Fruit fly (Drosophila melanogaster) whole organism, embryonic: ENCODE measurements around the gene CG18213.

ENCODE experiments used
- CG3163 ChIP-seq: fragments of 200-800 bp; sonication (Bioruptor generic); optimal IDR thresholded peaks from 3 replicates; lab custom pipeline; 2016; ENCODE audit warnings: missing biosample characterization, missing genetic modification characterization
- CG3838 ChIP-seq: fragments of 200-800 bp; sonication (Bioruptor generic); optimal IDR thresholded peaks from 3 replicates; lab custom pipeline; 2016; ENCODE audit warnings: missing biosample characterization, missing genetic modification characterization
- CG5180 ChIP-seq: fragments of 200-800 bp; sonication (Bioruptor generic); optimal IDR thresholded peaks from 3 replicates; lab custom pipeline; 2017; ENCODE audit warnings: missing biosample characterization, missing genetic modification characterization, mild to moderate bottlenecking, moderate library complexity, missing genetic modification reagents
- Lhr ChIP-seq: fragments of 200-800 bp; sonication (Bioruptor generic); optimal IDR thresholded peaks from 3 replicates; lab custom pipeline; 2017; ENCODE audit warnings: mild to moderate bottlenecking, missing biosample characterization, missing genetic modification reagents, missing genetic modification characterization
- TFAM ChIP-seq: fragments of 200-800 bp; sonication (Bioruptor generic); optimal IDR thresholded peaks from 2 replicates; lab custom pipeline; 2017; ENCODE audit warnings: missing biosample characterization, missing genetic modification characterization, inconsistent platforms
- chif ChIP-seq, 2 experiments: fragments of 200-800 bp; sonication (Bioruptor generic); optimal IDR thresholded peaks; 3 replicates each; lab custom pipeline; 2016; ENCODE audit warnings: missing biosample characterization in 2 of 2, missing genetic modification characterization in 2 of 2
- exex ChIP-seq: fragments of 200-800 bp; sonication (Bioruptor generic); optimal IDR thresholded peaks from 4 replicates; lab custom pipeline; 2018; ENCODE audit warnings: missing biosample characterization, mild to moderate bottlenecking, missing genetic modification characterization, moderate library complexity
- maf-S ChIP-seq: fragments of 200-800 bp; sonication (Bioruptor generic); optimal IDR thresholded peaks from 2 replicates; lab custom pipeline; 2016; ENCODE audit warnings: missing biosample characterization, missing genetic modification characterization
- pfk ChIP-seq: fragments of 200-800 bp; sonication (Bioruptor generic); optimal IDR thresholded peaks from 2 replicates; lab custom pipeline; 2018; ENCODE audit warnings: missing biosample characterization, mild to moderate bottlenecking, missing genetic modification characterization, moderate library complexity

DNA sequence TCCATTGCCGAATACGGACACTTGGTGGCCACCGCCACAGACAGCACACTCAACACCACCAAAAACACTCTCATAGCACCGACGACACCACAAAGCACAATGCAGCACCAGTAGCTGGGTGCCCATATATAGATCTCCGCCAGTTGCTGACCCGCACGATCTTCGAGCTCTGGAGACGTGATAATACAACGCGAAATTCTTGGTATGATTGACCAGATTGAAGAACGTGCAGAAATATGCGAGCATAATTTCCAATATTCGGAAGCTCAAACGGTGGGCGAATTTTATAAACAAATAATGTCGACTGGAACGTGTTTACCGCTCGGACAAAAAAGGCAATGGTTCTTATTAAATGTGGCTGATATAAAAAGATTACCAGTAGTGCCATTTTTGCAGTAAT, 4.1 kb downstream of the CG18213 start, which contains the start of gene CG4009:
- no peak for TF ChIP-seq Lhr (GFP tag; lab: Kevin White, UChicago)
- TF ChIP-seq CG3838 (GFP tag; lab: Kevin White, UChicago), result no peak
- TF ChIP-seq chif (GFP tag; optimal IDR thresholded peaks at IDR 0.05; lab: Kevin White, UChicago), result no peak
- no peak for TF ChIP-seq maf-S
- TF ChIP-seq exex (tag; lab: Kevin White, UChicago), result no peak
- TF ChIP-seq CG3163 (GFP tag; lab: Kevin White, UChicago), result no peak
- TF ChIP-seq pfk, result no peak
- no peak for TF ChIP-seq TFAM (GFP tag; lab: Kevin White, UChicago)
- no peak for TF ChIP-seq CG5180 (GFP tag; lab: Kevin White, UChicago)
